Fruit fly (Drosophila melanogaster): ENCODE data around the gene CG14073.

Gene CG14073

DNA sequence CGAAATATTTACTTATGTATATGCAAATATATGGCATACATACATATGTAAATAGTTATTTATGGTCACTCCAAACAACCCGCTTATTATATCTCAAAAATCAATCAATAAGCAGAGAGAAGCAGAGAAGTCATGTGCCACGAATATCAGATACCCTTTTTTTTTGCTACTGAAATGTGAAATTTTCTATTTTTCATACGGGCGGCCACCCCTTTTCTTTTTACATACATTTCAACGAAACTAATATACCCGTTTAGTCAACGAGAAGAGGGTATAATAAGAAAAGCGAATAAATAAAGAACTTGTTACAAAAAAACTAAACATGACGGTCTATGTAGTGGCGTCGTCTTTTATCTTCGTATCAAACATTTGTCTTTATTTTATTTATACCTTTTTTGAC is 35.9 kb downstream of the CG14073 start (continued):
- no peak for TF ChIP-seq croc (GFP tag; conservative IDR thresholded peaks at IDR 0.05)
- TF ChIP-seq zf30C (GFP tag; optimal IDR thresholded peaks at IDR 0.05): no peak
- TF ChIP-seq ato (GFP tag; IDR thresholded peaks at IDR 0.05; ENCODE audit: partially characterized antibody): no peak
- no peak for TF ChIP-seq CG8359 (GFP tag; optimal IDR thresholded peaks at IDR 0.05; ENCODE audit: borderline replicate concordance)
- TF ChIP-seq Mrtf (GFP tag; IDR thresholded peaks at IDR 0.05): peak; percentile 71; the same call in 2 of the 3 replicates
- TF ChIP-seq zfh2 (GFP tag; optimal IDR thresholded peaks at IDR 0.05): peak; percentile 3
- peak; percentile 85 for TF ChIP-seq Sox102F (GFP tag; optimal IDR thresholded peaks at IDR 0.05)
- TF ChIP-seq Fer1 (GFP tag; optimal IDR thresholded peaks at IDR 0.05): peak; percentile 37
- no peak; the same call in 2 of the 3 replicates for TF ChIP-seq hb (GFP tag; IDR thresholded peaks at IDR 0.05; ENCODE audit: partially characterized antibody)
- peak; percentile 21 for TF ChIP-seq pum (GFP tag; optimal IDR thresholded peaks at IDR 0.05)
- peak; percentile 14 for TF ChIP-seq Mes4 (GFP tag; optimal IDR thresholded peaks at IDR 0.05)
- peak; percentile 56 for TF ChIP-seq CG16863 (GFP tag; optimal IDR thresholded peaks at IDR 0.05)
- peak; percentile 44 for TF ChIP-seq az2 (GFP tag; optimal IDR thresholded peaks at IDR 0.05)
- TF ChIP-seq Hmx (GFP tag; optimal IDR thresholded peaks at IDR 0.05): no peak
- peak; percentile 32 for TF ChIP-seq Camta (GFP tag; optimal IDR thresholded peaks at IDR 0.05)
- no peak for TF ChIP-seq wek (GFP tag; optimal IDR thresholded peaks at IDR 0.05)
- peak; percentile 42 for TF ChIP-seq jumu (GFP tag; optimal IDR thresholded peaks at IDR 0.05)
- no peak for TF ChIP-seq zen2 (GFP tag; IDR thresholded peaks at IDR 0.05; ENCODE audit: partially characterized antibody)
- no peak for TF ChIP-seq Taf1 (GFP tag; IDR thresholded peaks at IDR 0.05)
- TF ChIP-seq YL-1 (GFP tag; optimal IDR thresholded peaks at IDR 0.05): no peak
- 0 out of 3 replicates have a peak, but pooled peaks have one; percentile 8 for TF ChIP-seq jigr1 (GFP tag; IDR thresholded peaks at IDR 0.05)
- no peak for TF ChIP-seq odd (GFP tag; optimal IDR thresholded peaks at IDR 0.05)
- TF ChIP-seq emc (GFP tag; optimal IDR thresholded peaks at IDR 0.05): no peak
- TF ChIP-seq dan (GFP tag; IDR thresholded peaks at IDR 0.05): no peak
- TF ChIP-seq CG7556 (GFP tag; optimal IDR thresholded peaks at IDR 0.05): peak; percentile 12
- peak; percentile 7 for TF ChIP-seq CG8281 (tag; optimal IDR thresholded peaks at IDR 0.05)
- TF ChIP-seq schlank (tag; optimal IDR thresholded peaks at IDR 0.05): no peak
- TF ChIP-seq CG5245 (GFP tag; optimal IDR thresholded peaks at IDR 0.05): peak; percentile 22
- TF ChIP-seq CG13894 (tag; optimal IDR thresholded peaks at IDR 0.05): no peak
- peak; percentile 56; the same call in 1 of the 2 replicates for TF ChIP-seq CG10321 (GFP tag; IDR thresholded peaks at IDR 0.05)
- TF ChIP-seq ranshi (GFP tag; IDR thresholded peaks at IDR 0.05): peak; percentile 73
- no peak for TF ChIP-seq corto (GFP tag; optimal IDR thresholded peaks at IDR 0.05)
- no peak for TF ChIP-seq CG13123 (GFP tag; optimal IDR thresholded peaks at IDR 0.05)
- peak; percentile 46 for TF ChIP-seq Abd-B (GFP tag; optimal IDR thresholded peaks at IDR 0.05)
- peak; percentile 18; the same call in 1 of the 2 replicates for TF ChIP-seq CG7372 (GFP tag; IDR thresholded peaks at IDR 0.05)
- TF ChIP-seq lov (optimal IDR thresholded peaks at IDR 0.05): no peak
- TF ChIP-seq lov (GFP tag; IDR thresholded peaks at IDR 0.05): no peak
- TF ChIP-seq nerfin-1 (tag; optimal IDR thresholded peaks at IDR 0.05): no peak
- peak; percentile 58 for TF ChIP-seq CG31441 (GFP tag; IDR thresholded peaks at IDR 0.05)
- TF ChIP-seq CG3838 (GFP tag; optimal IDR thresholded peaks at IDR 0.05): no peak
- no peak for TF ChIP-seq Vsx1 (GFP tag; optimal IDR thresholded peaks at IDR 0.05)
- TF ChIP-seq CG12299 (tag; optimal IDR thresholded peaks at IDR 0.05): no peak
- peak; percentile 86 for TF ChIP-seq H2.0 (GFP tag; IDR thresholded peaks at IDR 0.05)
- no peak for TF ChIP-seq CG4707 (GFP tag; optimal IDR thresholded peaks at IDR 0.05)
- TF ChIP-seq nmo (GFP tag; optimal IDR thresholded peaks at IDR 0.05): peak; percentile 48
- peak; percentile 41 for TF ChIP-seq chn (GFP tag; optimal IDR thresholded peaks at IDR 0.05)
- TF ChIP-seq Dek (tag; optimal IDR thresholded peaks at IDR 0.05): peak; percentile 51
- TF ChIP-seq ab (GFP tag; optimal IDR thresholded peaks at IDR 0.05): no peak
- TF ChIP-seq cg (GFP tag; optimal IDR thresholded peaks at IDR 0.05): no peak
- no peak for TF ChIP-seq CG8290 (GFP tag; optimal IDR thresholded peaks at IDR 0.05)
- peak in 1 of 2 experiments; percentile 52 for TF ChIP-seq CG8290 (tag; optimal IDR thresholded peaks at IDR 0.05)
- no peak for TF ChIP-seq MESR4 (GFP tag; optimal IDR thresholded peaks at IDR 0.05)

Measured in whole organism, embryonic.